Fruit fly (Drosophila melanogaster) whole organism, prepupa: Measurements from ENCODE around the gene ssp6.

Experiments used
- CG3919 ChIP-seq: fragments of 200-800 bp; sonication (Bioruptor generic); optimal IDR thresholded peaks from 3 replicates; lab custom pipeline; 2016; ENCODE audit warnings: missing biosample characterization, missing genetic modification characterization
- CG6792 ChIP-seq: fragments of 200-800 bp; sonication (Bioruptor generic); optimal IDR thresholded peaks from 3 replicates; lab custom pipeline; 2016; ENCODE audit warnings: missing biosample characterization, missing genetic modification characterization
- Eip75B ChIP-seq: fragments of 200-800 bp; sonication (Bioruptor generic); optimal IDR thresholded peaks from 3 replicates; lab custom pipeline; 2016; ENCODE audit warnings: missing biosample characterization, missing genetic modification characterization
- Ets96B ChIP-seq: fragments of 200-800 bp; optimal IDR thresholded peaks from 2 replicates; lab custom pipeline; 2019; ENCODE audit warnings: missing biosample characterization, mild to moderate bottlenecking, missing genetic modification characterization, moderate library complexity
- Hr38 ChIP-seq: sonication (Bioruptor generic); optimal IDR thresholded peaks from 2 replicates; lab custom pipeline; 2016; ENCODE audit warnings: missing biosample characterization, missing genetic modification characterization
- Hr39 ChIP-seq: fragments of 200-800 bp; sonication (Bioruptor generic); optimal IDR thresholded peaks from 2 replicates; lab custom pipeline; 2016; ENCODE audit warnings: missing biosample characterization, missing genetic modification characterization
- Smox ChIP-seq: fragments of 200-800 bp; sonication (Bioruptor generic); optimal IDR thresholded peaks from 3 replicates; lab custom pipeline; 2016; ENCODE audit warnings: missing biosample characterization, missing genetic modification characterization
- Sox102F ChIP-seq: fragments of 200-800 bp; sonication (Bioruptor generic); optimal IDR thresholded peaks from 2 replicates; lab custom pipeline; 2016; ENCODE audit warnings: missing biosample characterization, mild to moderate bottlenecking, missing genetic modification characterization
- dsx ChIP-seq: fragments of 200-800 bp; optimal IDR thresholded peaks from 3 replicates; lab custom pipeline; 2019; ENCODE audit warnings: missing biosample characterization, mild to moderate bottlenecking, missing genetic modification characterization, moderate library complexity; ENCODE audit not compliant: poor library complexity, severe bottlenecking
- eg ChIP-seq: fragments of 200-800 bp; sonication (Bioruptor generic); IDR thresholded peaks from 3 replicates; pipeline ENCODE4 v1.3.6; 2022; ENCODE audit warnings: missing biosample characterization, missing genetic modification characterization
- fd85E ChIP-seq: fragments of 200-800 bp; sonication (Bioruptor generic); optimal IDR thresholded peaks from 3 replicates; lab custom pipeline; 2016; ENCODE audit warnings: missing biosample characterization, missing genetic modification characterization
- salr ChIP-seq, 2 experiments: fragments of 200-800 bp; sonication (Bioruptor generic); optimal IDR thresholded peaks; 3 replicates each; lab custom pipeline; 2016 to 2018; ENCODE audit warnings: missing biosample characterization in 2 of 2, missing genetic modification characterization in 2 of 2, mild to moderate bottlenecking in 1 of 2
- ss ChIP-seq, 2 experiments: fragments of 200-800 bp; sonication (Bioruptor generic); optimal IDR thresholded peaks; 2 replicates in 1 of 2; 3 replicates in 1 of 2; lab custom pipeline; 2017 to 2018; ENCODE audit warnings: mild to moderate bottlenecking in 2 of 2, missing biosample characterization in 2 of 2, missing genetic modification characterization in 2 of 2, moderate library complexity in 1 of 2

DNA sequence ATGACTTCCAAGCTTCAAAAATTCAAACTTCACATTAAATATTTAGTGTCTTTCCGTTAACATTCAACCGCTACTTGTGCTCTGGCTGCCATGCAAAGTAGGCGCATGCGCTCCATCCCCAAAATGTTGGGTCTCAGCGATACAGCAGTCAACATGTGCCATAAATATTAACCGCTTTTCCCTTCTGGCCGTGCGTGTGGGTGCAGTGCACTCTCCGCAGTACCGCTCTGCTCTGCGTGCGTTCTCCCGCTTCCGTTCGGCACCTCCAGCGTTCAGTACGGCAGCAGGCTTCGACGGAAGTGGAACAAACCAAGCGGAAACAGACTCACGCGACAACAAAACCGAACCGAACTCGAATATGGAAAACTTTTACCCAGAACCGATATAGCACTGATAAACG, at the start of gene ssp6:
- no peak for TF ChIP-seq eg
- no peak for TF ChIP-seq Ets96B (tag; lab: Kevin White, UChicago)
- TF ChIP-seq ss (GFP tag; optimal IDR thresholded peaks at IDR 0.05; lab: Kevin White, UChicago) = no peak
- TF ChIP-seq Eip75B (GFP tag; lab: Kevin White, UChicago) = no peak
- TF ChIP-seq CG6792 (GFP tag; lab: Kevin White, UChicago) = no peak
- TF ChIP-seq Hr39 (GFP tag; lab: Kevin White, UChicago) = no peak
- no peak for TF ChIP-seq dsx (GFP tag; lab: Kevin White, UChicago)
- TF ChIP-seq fd85E (GFP tag; lab: Kevin White, UChicago) = no peak
- TF ChIP-seq Smox (GFP tag; lab: Kevin White, UChicago) = no peak
- TF ChIP-seq CG3919 (GFP tag; lab: Kevin White, UChicago) = no peak
- no peak for TF ChIP-seq Sox102F
- no peak for TF ChIP-seq Hr38 (GFP tag; lab: Kevin White, UChicago)
- no peak for TF ChIP-seq salr (GFP tag; optimal IDR thresholded peaks at IDR 0.05; lab: Kevin White, UChicago)
